Worm (Caenorhabditis elegans): ENCODE data around the gene F52D10.4.

Gene F52D10.4

DNA sequence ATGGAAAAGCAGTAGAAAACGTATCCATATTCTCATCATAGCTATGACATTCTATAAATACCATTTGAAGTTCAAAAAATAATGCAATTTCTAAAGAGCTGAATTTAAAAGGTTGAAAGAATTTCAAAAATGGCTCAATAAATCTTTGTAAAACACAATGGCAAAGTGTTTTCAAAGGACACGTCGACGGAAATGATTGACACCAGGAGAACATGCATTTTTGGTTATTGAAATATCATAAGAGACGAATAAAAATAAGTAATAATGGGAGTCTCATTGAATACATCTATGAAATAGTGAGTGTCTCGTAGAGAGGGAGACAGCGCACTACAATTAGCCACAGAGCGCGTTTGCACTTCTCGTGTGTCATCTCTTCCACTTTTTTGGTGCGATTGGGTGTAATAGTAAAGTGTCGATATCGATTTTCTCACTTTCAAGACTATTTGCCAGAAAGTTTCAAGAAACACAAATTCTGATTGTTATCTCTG lies 39.3 kb downstream of the F52D10.4 start, which contains the start of gene T04F8.2 (continued):
- TF ChIP-seq ZK337.2 (GFP tag; IDR thresholded peaks at IDR 0.05) (no peak), F49E8.2 (tag; optimal IDR thresholded peaks at IDR 0.05; ENCODE audit: borderline replicate concordance) (no peak), attf-4 (tag; optimal IDR thresholded peaks at IDR 0.05) (no peak), F10B5.3 (tag; optimal IDR thresholded peaks at IDR 0.05) (no peak), nhr-42 (GFP tag; IDR thresholded peaks at IDR 0.05) (no peak), mxl-2 (GFP tag; conservative IDR thresholded peaks at IDR 0.05) (no peak), daf-8 (GFP tag; IDR thresholded peaks at IDR 0.05) (no peak), set-16 (GFP tag; IDR thresholded peaks at IDR 0.05) (no peak), zip-11 (GFP tag; IDR thresholded peaks at IDR 0.05) (no peak), Y5F2A.4 (GFP tag; optimal IDR thresholded peaks at IDR 0.05) (no peak), lin-15B (tag; optimal IDR thresholded peaks at IDR 0.05) (no peak), zag-1 (tag; optimal IDR thresholded peaks at IDR 0.05) (no peak), unc-39 (tag; optimal IDR thresholded peaks at IDR 0.05) (no peak), php-3 (GFP tag; IDR thresholded peaks at IDR 0.05) (no peak), nhr-76 (tag; optimal IDR thresholded peaks at IDR 0.05) (no peak), spr-3 (GFP tag; optimal IDR thresholded peaks at IDR 0.05) (no peak), ceh-32 (tag; optimal IDR thresholded peaks at IDR 0.05; ENCODE audit: poor library complexity) (no peak), madf-5 (GFP tag; IDR thresholded peaks at IDR 0.05) (no peak), lin-38 (GFP tag; IDR thresholded peaks at IDR 0.05) (peak; percentile 95), nhr-6 (tag; optimal IDR thresholded peaks at IDR 0.05) (peak; percentile 56), lim-7 (GFP tag; IDR thresholded peaks at IDR 0.05) (no peak)

- TF ChIP-seq lin-39 (tag; optimal IDR thresholded peaks at IDR 0.05) (no peak), ztf-11 (tag; optimal IDR thresholded peaks at IDR 0.05) (no peak), D1046.2 (GFP tag; IDR thresholded peaks at IDR 0.05) (no peak), lin-1 (GFP tag; IDR thresholded peaks at IDR 0.05) (no peak), lin-29 (GFP tag; IDR thresholded peaks at IDR 0.05) (no peak), daf-8 (GFP tag; IDR thresholded peaks at IDR 0.05) (no peak), unc-39 (tag; optimal IDR thresholded peaks at IDR 0.05) (no peak), nhr-77 (tag; optimal IDR thresholded peaks at IDR 0.05) (no peak), nhr-111 (GFP tag; optimal IDR thresholded peaks at IDR 0.05) (no peak), snpc-4 (tag; optimal IDR thresholded peaks at IDR 0.05) (no peak), madf-5 (GFP tag; IDR thresholded peaks at IDR 0.05) (no peak), Y48G9A.11 (GFP tag; IDR thresholded peaks at IDR 0.05) (no peak), fos-1 (tag; optimal IDR thresholded peaks at IDR 0.05) (no peak), mdl-1 (tag; optimal IDR thresholded peaks at IDR 0.05) (no peak), set-16 (GFP tag; IDR thresholded peaks at IDR 0.05) (no peak), mxl-3 (GFP tag; optimal IDR thresholded peaks at IDR 0.05) (no peak), ztf-7 (tag; optimal IDR thresholded peaks at IDR 0.05) (no peak), T20F7.1 (GFP tag; optimal IDR thresholded peaks at IDR 0.05) (no peak), hmg-1.1 (GFP tag; IDR thresholded peaks at IDR 0.05) (no peak), ctbp-1 (GFP tag; IDR thresholded peaks at IDR 0.05) (no peak)
These were observed 41.1 kb downstream of the F52D10.4 start, which contains the start of gene T04F8.3 for ce11 chrX:11658331-11658730. T04F8.3 (plus strand) TSS chrX:11658631.

DNA sequence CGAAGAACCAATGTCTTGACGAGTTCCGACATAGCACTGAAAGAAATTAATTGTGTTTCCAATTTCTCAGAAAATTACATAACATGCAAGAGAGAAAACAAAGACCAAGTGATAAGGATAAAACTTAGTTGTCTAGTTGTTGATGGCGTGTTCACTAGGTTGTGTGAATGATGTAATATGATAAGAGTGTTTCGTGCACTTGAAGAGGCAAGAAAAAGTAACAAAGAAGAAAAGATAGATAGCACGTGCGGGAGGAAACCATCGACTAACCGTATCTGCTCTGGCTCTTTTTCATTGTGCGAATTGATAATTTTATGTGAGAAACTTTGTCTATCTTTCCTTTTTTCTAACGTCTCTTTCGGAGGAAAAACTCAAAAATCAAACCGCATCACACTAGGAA lies 44.4 kb downstream of the F52D10.4 start, which contains the start of gene sfxn-1.5:
sfxn-1.5 (minus strand) TSS at position 36 of the 400 bp plus-strand sequence.
- TF ChIP-seq zip-11 (GFP tag; IDR thresholded peaks at IDR 0.05) (no peak), dmd-8 (GFP tag; IDR thresholded peaks at IDR 0.05) (no peak), F49E8.2 (tag; optimal IDR thresholded peaks at IDR 0.05; ENCODE audit: borderline replicate concordance) (no peak), ztf-7 (tag; optimal IDR thresholded peaks at IDR 0.05) (peak; percentile 71), mdt-29 (GFP tag; IDR thresholded peaks at IDR 0.05) (no peak), fkh-10 (GFP tag; optimal IDR thresholded peaks at IDR 0.05) (no peak), mes-2 (tag; optimal IDR thresholded peaks at IDR 0.05; ENCODE audit: poor library complexity, severe bottlenecking) (peak; percentile 39), ZK337.2 (GFP tag; IDR thresholded peaks at IDR 0.05) (no peak), Y75B8A.6 (GFP tag; IDR thresholded peaks at IDR 0.05) (no peak), T20F7.1 (GFP tag; optimal IDR thresholded peaks at IDR 0.05) (peak; percentile 6), Y5F2A.4 (GFP tag; optimal IDR thresholded peaks at IDR 0.05) (no peak), skn-1 (tag; optimal IDR thresholded peaks at IDR 0.05) (no peak), lim-7 (GFP tag; IDR thresholded peaks at IDR 0.05) (no peak), dve-1 (tag; optimal IDR thresholded peaks at IDR 0.05; ENCODE audit: insufficient read depth) (peak; percentile 95), pha-4 (GFP tag; IDR thresholded peaks at IDR 0.05) (peak; percentile 29; the same call in 1 of the 2 replicates), pha-4 (tag; optimal IDR thresholded peaks at IDR 0.05) (no peak), ceh-82 (tag; optimal IDR thresholded peaks at IDR 0.05) (no peak), daf-8 (GFP tag; IDR thresholded peaks at IDR 0.05) (no peak), unc-39 (tag; optimal IDR thresholded peaks at IDR 0.05) (no peak), lin-29 (GFP tag; IDR thresholded peaks at IDR 0.05) (no peak), daf-12 (tag; optimal IDR thresholded peaks at IDR 0.05) (no peak), nhr-102 (tag; optimal IDR thresholded peaks at IDR 0.05) (peak; percentile 13)
